Worm (Caenorhabditis elegans) whole organism, young adult: ENCODE results near the gene C04F5.9.

Experiments
- F49E8.2 ChIP-seq: sonication (generic microtip); optimal IDR thresholded peaks from 3 replicates; lab custom pipeline; 2017; ENCODE audit warnings: missing genetic modification characterization, mild to moderate bottlenecking, missing compliant biosample characterization, antibody characterized with exemption, moderate library complexity; ENCODE audit not compliant: insufficient read depth
- F57A8.1 ChIP-seq: fragments of 200-800 bp; sonication (Bioruptor generic); optimal IDR thresholded peaks from 2 replicates; lab custom pipeline; 2018; ENCODE audit warnings: mild to moderate bottlenecking, missing genetic modification characterization, moderate library complexity, missing compliant biosample characterization
- aptf-3 ChIP-seq: fragments of 200-800 bp; sonication (Bioruptor generic); IDR thresholded peaks from 2 replicates; pipeline ENCODE4 v1.3.6; 2022; ENCODE audit warnings: missing genetic modification characterization, missing compliant biosample characterization
- bed-1 ChIP-seq: fragments of 200-800 bp; sonication (Bioruptor generic); IDR thresholded peaks from 2 replicates; pipeline ENCODE4 v1.3.6; 2022; ENCODE audit warnings: missing genetic modification reagents, missing genetic modification characterization, missing compliant biosample characterization
- chd-7 ChIP-seq: sonication (generic microtip); optimal IDR thresholded peaks from 2 replicates; lab custom pipeline; 2016; ENCODE audit warnings: mild to moderate bottlenecking, missing genetic modification characterization, moderate library complexity, missing compliant biosample characterization
- egl-44 ChIP-seq: fragments of 200-800 bp; sonication (Bioruptor generic); IDR thresholded peaks from 2 replicates; pipeline ENCODE4 v1.3.6; 2022; ENCODE audit warnings: missing genetic modification reagents, missing genetic modification characterization, missing compliant biosample characterization
- let-607 ChIP-seq, 2 experiments: fragments of 200-800 bp in 1 of 2; sonication (Bioruptor generic) in 1 of 2; sonication (generic microtip) in 1 of 2; optimal IDR thresholded peaks; 2 replicates each; lab custom pipeline; 2016 to 2018; ENCODE audit warnings: mild to moderate bottlenecking in 2 of 2, missing compliant biosample characterization in 2 of 2, missing genetic modification characterization in 2 of 2, moderate library complexity in 2 of 2, missing genotype in 1 of 2
- lin-54 ChIP-seq: fragments of 200-800 bp; sonication (Bioruptor generic); optimal IDR thresholded peaks from 2 replicates; lab custom pipeline; 2018; ENCODE audit warnings: mild to moderate bottlenecking, missing genetic modification characterization, missing compliant biosample characterization
- madf-8 ChIP-seq: fragments of 200-800 bp; sonication (Bioruptor generic); conservative IDR thresholded peaks from 2 replicates; pipeline ENCODE4 v1.3.6; 2022; ENCODE audit warnings: missing genetic modification reagents, missing genetic modification characterization, missing compliant biosample characterization
- mel-28 ChIP-seq: sonication (generic microtip); optimal IDR thresholded peaks from 2 replicates; lab custom pipeline; 2016; ENCODE audit warnings: borderline replicate concordance, mild to moderate bottlenecking, missing genetic modification characterization, missing compliant biosample characterization
- rpc-1 ChIP-seq, 2 experiments: fragments of 150-350 bp in 1 of 2; sonication (generic microtip) in 1 of 2; optimal IDR thresholded peaks; 2 replicates each; lab custom pipeline; 2014 to 2018; ENCODE audit warnings: missing biosample characterization in 1 of 2, missing genetic modification characterization in 1 of 2, missing genetic modification reagents in 1 of 2, missing genotype in 1 of 2
- sea-2 ChIP-seq: fragments of 200-800 bp; sonication (Bioruptor generic); IDR thresholded peaks from 2 replicates; pipeline ENCODE4 v1.3.6; 2022; ENCODE audit warnings: missing genetic modification characterization, missing compliant biosample characterization
- snpc-4 ChIP-seq, 5 experiments: fragments of 150-350 bp in 1 of 5; sonication (generic microtip) in 4 of 5; optimal IDR thresholded peaks; 2 replicates each; lab custom pipeline; 2014 to 2018; ENCODE audit warnings: missing genetic modification characterization in 5 of 5, missing biosample characterization in 3 of 5, antibody characterized with exemption in 2 of 5, mild to moderate bottlenecking in 2 of 5, missing compliant biosample characterization in 2 of 5, missing genotype in 2 of 5, moderate library complexity in 2 of 5, missing genetic modification reagents in 1 of 5

DNA sequence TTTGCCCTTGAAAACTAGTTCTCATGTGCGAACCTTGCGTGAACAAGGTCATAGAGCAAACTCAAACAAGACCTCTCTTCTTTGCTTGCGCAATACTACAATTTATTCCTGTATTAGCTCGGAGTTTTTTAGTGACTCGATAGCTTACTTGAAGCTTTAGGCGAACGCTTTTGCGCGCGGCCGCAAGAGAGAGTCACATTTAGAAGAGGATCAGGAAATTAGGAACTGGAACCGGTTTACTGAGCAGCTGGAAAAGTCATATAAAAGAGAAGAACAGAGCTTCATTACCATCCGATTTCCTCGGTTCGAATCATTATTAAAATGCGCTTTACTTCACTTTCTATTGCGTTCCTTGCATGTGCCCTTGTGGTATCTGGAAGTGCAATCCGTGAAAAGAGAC lies 39.3 kb upstream of the C04F5.9 start, which contains the start of gene abu-15:
- TF ChIP-seq bed-1 (GFP tag; lab: Robert Waterston, UW): no peak
- TF ChIP-seq F57A8.1 (GFP tag; lab: Kevin White, UChicago): no peak
- TF ChIP-seq let-607 (tag; optimal IDR thresholded peaks at IDR 0.05; lab: Kevin White, UChicago): no peak
- TF ChIP-seq egl-44 (GFP tag; lab: Robert Waterston, UW): no peak
- no peak for TF ChIP-seq snpc-4 (GFP tag; optimal IDR thresholded peaks at IDR 0.05; lab: Kevin White, UChicago)
- no peak for TF ChIP-seq snpc-4 (tag; optimal IDR thresholded peaks at IDR 0.05; lab: Kevin White, UChicago)
- TF ChIP-seq mel-28 (tag; lab: Kevin White, UChicago): no peak
- no peak for TF ChIP-seq F49E8.2
- no peak for TF ChIP-seq aptf-3
- no peak for TF ChIP-seq rpc-1 (optimal IDR thresholded peaks at IDR 0.05; lab: Kevin White, UChicago)
- TF ChIP-seq rpc-1 (tag; optimal IDR thresholded peaks at IDR 0.05; lab: Kevin White, UChicago): no peak
- TF ChIP-seq chd-7 (tag; lab: Kevin White, UChicago): no peak
- no peak for TF ChIP-seq lin-54 (GFP tag; lab: Kevin White, UChicago)
- no peak for TF ChIP-seq madf-8
- no peak for TF ChIP-seq sea-2 (GFP tag; lab: Robert Waterston, UW)
